Worm (Caenorhabditis elegans) whole organism, L2 larva: ENCODE measurements around the gene srh-204.

Experiments used
- F13H6.1 ChIP-seq: sonication (generic microtip); optimal IDR thresholded peaks from 2 replicates; lab custom pipeline; 2016; ENCODE audit warnings: missing genetic modification characterization, missing compliant biosample characterization
- Y55F3AM.14 ChIP-seq: fragments of 200-800 bp; sonication (Bioruptor generic); optimal IDR thresholded peaks from 2 replicates; lab custom pipeline; 2018; ENCODE audit warnings: mild to moderate bottlenecking, missing genetic modification characterization, missing compliant biosample characterization
- ZK546.5 ChIP-seq: sonication (generic microtip); optimal IDR thresholded peaks from 2 replicates; lab custom pipeline; 2017; ENCODE audit warnings: missing biosample characterization, missing genetic modification characterization
- alr-1 ChIP-seq: fragments of 150-350 bp; optimal IDR thresholded peaks from 2 replicates; lab custom pipeline; 2014; ENCODE audit warnings: missing biosample characterization, missing genetic modification characterization
- ama-1 ChIP-seq: fragments of 150-350 bp; optimal IDR thresholded peaks from 2 replicates; lab custom pipeline; 2018; ENCODE audit warnings: inconsistent platforms
- ceh-16 ChIP-seq: fragments of 150-350 bp; optimal IDR thresholded peaks from 2 replicates; lab custom pipeline; 2014; ENCODE audit warnings: missing biosample characterization, missing genetic modification characterization
- dmd-4 ChIP-seq: sonication (generic microtip); optimal IDR thresholded peaks from 2 replicates; lab custom pipeline; 2017; ENCODE audit warnings: missing biosample characterization, missing genetic modification characterization
- egl-27 ChIP-seq: sonication (generic microtip); optimal IDR thresholded peaks from 3 replicates; lab custom pipeline; 2017; ENCODE audit warnings: missing biosample characterization, missing genetic modification reagents, missing genetic modification characterization
- elt-1 ChIP-seq: fragments of 150-350 bp; optimal IDR thresholded peaks from 2 replicates; lab custom pipeline; 2014; ENCODE audit warnings: missing biosample characterization, missing genetic modification characterization
- fos-1 ChIP-seq: fragments of 150-350 bp; optimal IDR thresholded peaks from 2 replicates; lab custom pipeline; 2014; ENCODE audit warnings: missing biosample characterization, missing genetic modification characterization
- lin-11 ChIP-seq: fragments of 150-350 bp; sonication (generic microtip); optimal IDR thresholded peaks from 2 replicates; lab custom pipeline; 2014; ENCODE audit warnings: missing biosample characterization, missing genetic modification characterization, inconsistent platforms, mixed read lengths
- lin-13 ChIP-seq: fragments of 150-350 bp; optimal IDR thresholded peaks from 2 replicates; lab custom pipeline; 2014; ENCODE audit warnings: missing biosample characterization, missing genetic modification reagents, missing genetic modification characterization
- lin-39 ChIP-seq: fragments of 150-350 bp; optimal IDR thresholded peaks from 2 replicates; lab custom pipeline; 2014; ENCODE audit warnings: missing biosample characterization, missing genetic modification reagents, missing genetic modification characterization
- mab-5 ChIP-seq: fragments of 150-350 bp; optimal IDR thresholded peaks from 2 replicates; lab custom pipeline; 2014; ENCODE audit warnings: missing biosample characterization, missing genetic modification characterization
- mbf-1 ChIP-seq: sonication (generic microtip); optimal IDR thresholded peaks from 2 replicates; lab custom pipeline; 2017; ENCODE audit warnings: missing biosample characterization, missing genetic modification characterization
- mdl-1 ChIP-seq, 2 experiments: fragments of 150-350 bp in 1 of 2; sonication (generic microtip) in 1 of 2; optimal IDR thresholded peaks; 2 replicates each; lab custom pipeline; 2017; ENCODE audit warnings: missing biosample characterization in 2 of 2, missing genetic modification characterization in 2 of 2
- nhr-10 ChIP-seq: sonication (generic microtip); optimal IDR thresholded peaks from 2 replicates; lab custom pipeline; 2017; ENCODE audit warnings: missing biosample characterization, missing genetic modification characterization
- nhr-12 ChIP-seq: fragments of 150-350 bp; optimal IDR thresholded peaks from 2 replicates; lab custom pipeline; 2014; ENCODE audit warnings: missing biosample characterization, missing genetic modification characterization
- nhr-129 ChIP-seq: fragments of 150-350 bp; optimal IDR thresholded peaks from 2 replicates; lab custom pipeline; 2014; ENCODE audit warnings: missing biosample characterization, missing genetic modification characterization
- nhr-21 ChIP-seq: fragments of 150-350 bp; optimal IDR thresholded peaks from 2 replicates; lab custom pipeline; 2014; ENCODE audit warnings: missing biosample characterization, missing genetic modification characterization
- nhr-23 ChIP-seq: fragments of 150-350 bp; optimal IDR thresholded peaks from 2 replicates; lab custom pipeline; 2014; ENCODE audit warnings: missing biosample characterization, missing genetic modification reagents, missing genetic modification characterization
- nhr-237 ChIP-seq: fragments of 150-350 bp; optimal IDR thresholded peaks from 2 replicates; lab custom pipeline; 2014; ENCODE audit warnings: missing biosample characterization, missing genetic modification characterization
- nhr-25 ChIP-seq: fragments of 150-350 bp; sonication (generic microtip); optimal IDR thresholded peaks from 3 replicates; lab custom pipeline; 2014; ENCODE audit warnings: missing biosample characterization, missing genetic modification characterization
- nhr-77 ChIP-seq: fragments of 150-350 bp; optimal IDR thresholded peaks from 2 replicates; lab custom pipeline; 2014; ENCODE audit warnings: missing biosample characterization, missing genetic modification characterization
- sem-4 ChIP-seq: fragments of 150-350 bp; optimal IDR thresholded peaks from 2 replicates; lab custom pipeline; 2014; ENCODE audit warnings: missing biosample characterization, missing genetic modification reagents, missing genetic modification characterization
- sma-3 ChIP-seq: sonication (generic microtip); optimal IDR thresholded peaks from 2 replicates; lab custom pipeline; 2016; ENCODE audit warnings: missing genetic modification reagents, missing genetic modification characterization, missing compliant biosample characterization
- sma-9 ChIP-seq, 2 experiments: fragments of 150-350 bp in 1 of 2; sonication (generic microtip) in 1 of 2; optimal IDR thresholded peaks; 2 replicates each; lab custom pipeline; 2014 to 2016; ENCODE audit warnings: missing genetic modification characterization in 2 of 2, mild to moderate bottlenecking in 1 of 2, missing biosample characterization in 1 of 2, missing compliant biosample characterization in 1 of 2, missing genetic modification reagents in 1 of 2, moderate library complexity in 1 of 2
- snpc-4 ChIP-seq: fragments of 150-350 bp; optimal IDR thresholded peaks from 2 replicates; lab custom pipeline; 2014; ENCODE audit warnings: missing biosample characterization, missing genetic modification characterization
- unc-39 ChIP-seq: fragments of 150-350 bp; optimal IDR thresholded peaks from 2 replicates; lab custom pipeline; 2014; ENCODE audit warnings: missing biosample characterization, missing genetic modification characterization
- unc-55 ChIP-seq: fragments of 150-350 bp; sonication (generic microtip); optimal IDR thresholded peaks from 3 replicates; lab custom pipeline; 2014; ENCODE audit warnings: missing biosample characterization, missing genetic modification reagents, missing genetic modification characterization
- unc-62 ChIP-seq: fragments of 150-350 bp; optimal IDR thresholded peaks from 2 replicates; lab custom pipeline; 2014; ENCODE audit warnings: missing biosample characterization, missing genetic modification reagents, missing genetic modification characterization
- zag-1 ChIP-seq: fragments of 150-350 bp; optimal IDR thresholded peaks from 2 replicates; lab custom pipeline; 2014; ENCODE audit warnings: missing biosample characterization, missing genetic modification characterization
- ztf-1 ChIP-seq: fragments of 200-800 bp; sonication (Bioruptor generic); conservative IDR thresholded peaks from 2 replicates; pipeline ENCODE4 v1.3.6; 2022; ENCODE audit warnings: missing genetic modification characterization, missing compliant biosample characterization
- ztf-11 ChIP-seq: sonication (generic microtip); optimal IDR thresholded peaks from 2 replicates; lab custom pipeline; 2017; ENCODE audit warnings: missing biosample characterization, missing genetic modification characterization

Gene srh-204

ce11 chrV:4242431-4242830 lies 2.2 kb upstream of the srh-204 start, which contains the start of gene srt-12:
Gene srt-12 (minus strand): TSS chrV:4242531.
- TF ChIP-seq alr-1 (tag; lab: Kevin White, UChicago) (no peak), ama-1 (lab: Kevin White, UChicago) (no peak), egl-27 (no peak), sma-3 (no peak), fos-1 (no peak), ZK546.5 (tag; lab: Kevin White, UChicago) (no peak), mab-5 (tag; lab: Kevin White, UChicago) (no peak), mdl-1 (tag; optimal IDR thresholded peaks at IDR 0.05; lab: Kevin White, UChicago) (no peak), nhr-237 (tag; lab: Kevin White, UChicago) (no peak), F13H6.1 (tag; lab: Kevin White, UChicago) (no peak), zag-1 (tag; lab: Kevin White, UChicago) (no peak), ztf-1 (no peak), snpc-4 (tag; lab: Kevin White, UChicago) (no peak), nhr-21 (no peak), ztf-11 (no peak)

DNA sequence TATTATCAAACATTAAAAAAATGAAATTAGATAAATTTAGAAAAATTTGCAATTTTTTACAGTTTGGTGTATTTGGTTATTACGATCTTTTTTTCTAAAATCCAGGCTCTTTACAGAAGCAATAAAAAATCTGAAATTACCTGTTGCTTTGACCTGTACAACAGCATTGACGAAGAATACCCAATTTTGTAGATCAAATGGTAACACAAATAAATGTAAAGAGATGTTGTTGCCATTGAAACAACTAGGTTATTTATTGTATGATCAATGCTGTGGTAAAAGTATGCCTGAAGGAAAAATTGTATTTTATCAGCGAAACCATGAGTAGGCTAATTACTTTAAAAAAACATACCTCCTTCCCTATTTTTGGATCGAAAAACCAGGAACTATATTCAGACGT lies 1.4 kb upstream of the srh-204 start:
- TF ChIP-seq mbf-1 (no peak), nhr-10 (no peak), elt-1 (no peak)

DNA sequence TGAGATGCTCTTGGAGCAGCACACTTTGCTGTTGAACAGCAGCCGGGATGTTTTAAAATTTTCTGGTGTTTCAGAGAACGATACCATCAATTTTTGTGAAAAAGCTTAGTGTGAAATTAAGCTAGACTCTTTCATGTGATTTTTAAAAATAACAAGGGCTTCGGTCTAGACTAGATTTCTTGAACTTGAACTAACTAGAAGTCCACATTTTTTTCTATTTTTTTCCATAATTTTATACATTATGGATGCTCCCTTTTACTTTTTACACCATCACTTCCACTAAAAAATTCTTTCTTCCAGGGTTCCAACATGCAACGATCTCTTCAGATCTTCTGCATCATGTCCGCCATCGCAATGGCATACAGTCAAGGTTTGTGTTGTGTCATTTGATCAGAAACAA lies 4.1 kb downstream of the srh-204 start, which contains the start of gene nlp-13:
TSS of gene nlp-13 (plus strand) at position 301 of the 400 bp plus-strand sequence.
- TF ChIP-seq mbf-1 (no peak), zag-1 (tag; lab: Kevin White, UChicago) (no peak), sem-4 (tag; lab: Kevin White, UChicago) (no peak), elt-1 (no peak), unc-55 (GFP tag; lab: Kevin White, UChicago) (no peak), Y55F3AM.14 (no peak), ceh-16 (tag; lab: Kevin White, UChicago) (no peak), ZK546.5 (tag; lab: Kevin White, UChicago) (no peak), sma-9 (GFP tag; optimal IDR thresholded peaks at IDR 0.05; lab: Kevin White, UChicago) (no peak), sma-9 (tag; optimal IDR thresholded peaks at IDR 0.05; lab: Kevin White, UChicago) (no peak), ztf-1 (no peak), egl-27 (no peak), F13H6.1 (tag; lab: Kevin White, UChicago) (no peak), lin-11 (tag; lab: Kevin White, UChicago) (no peak), nhr-237 (tag; lab: Kevin White, UChicago) (no peak), nhr-129 (tag; lab: Kevin White, UChicago) (no peak), dmd-4 (tag; lab: Kevin White, UChicago) (no peak), ztf-11 (no peak)

DNA sequence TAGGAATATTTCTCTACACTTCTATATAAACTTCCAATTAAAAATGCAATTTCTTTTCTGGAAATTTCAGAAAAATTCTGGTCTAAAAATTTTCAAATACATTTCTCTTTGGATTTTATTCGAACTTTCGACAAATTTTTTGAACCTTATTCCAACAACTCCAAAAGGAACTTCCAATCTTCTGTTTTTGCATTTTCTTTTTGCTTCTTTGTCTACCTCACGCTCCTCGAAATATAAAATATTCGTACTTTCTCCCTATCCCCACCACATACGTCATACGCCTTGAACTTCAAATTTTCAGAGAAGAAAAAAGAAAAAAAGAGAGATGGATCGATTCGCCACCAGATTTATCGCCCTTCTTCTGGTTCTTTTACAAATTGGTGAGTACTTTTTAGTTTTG lies 20.9 kb downstream of the srh-204 start, which contains the start of gene nlp-9:
TSS of gene nlp-9 (plus strand) at position 301 of the 400 bp plus-strand sequence.
- TF ChIP-seq Y55F3AM.14 = no peak
- no peak for TF ChIP-seq unc-62 (GFP tag; lab: Kevin White, UChicago)
- TF ChIP-seq mab-5 (tag; lab: Kevin White, UChicago) = no peak
- no peak for TF ChIP-seq sma-9 (GFP tag; optimal IDR thresholded peaks at IDR 0.05; lab: Kevin White, UChicago)
- TF ChIP-seq sma-9 (tag; optimal IDR thresholded peaks at IDR 0.05; lab: Kevin White, UChicago) = no peak
- TF ChIP-seq nhr-77 (tag; lab: Kevin White, UChicago) = no peak
- TF ChIP-seq alr-1 (tag; lab: Kevin White, UChicago) = no peak
- TF ChIP-seq elt-1 = no peak
- no peak for TF ChIP-seq nhr-12 (tag; lab: Kevin White, UChicago)
- TF ChIP-seq snpc-4 (tag; lab: Kevin White, UChicago) = no peak
- TF ChIP-seq lin-39 (tag; lab: Kevin White, UChicago) = no peak
- no peak for TF ChIP-seq mbf-1
- TF ChIP-seq nhr-25 (tag; lab: Kevin White, UChicago) = no peak
- TF ChIP-seq lin-13 (GFP tag; lab: Kevin White, UChicago) = no peak
- no peak for TF ChIP-seq nhr-23
- TF ChIP-seq unc-39 (tag; lab: Kevin White, UChicago) = no peak

- no peak for TF ChIP-seq nhr-77 (tag; lab: Kevin White, UChicago)
- peak; percentile 3 for TF ChIP-seq zag-1 (tag; lab: Kevin White, UChicago)
Observed at ce11 chrV:4218268-4218667, 21.9 kb downstream of the srh-204 start.
